Fruit fly (Drosophila melanogaster) whole organism, embryonic: ENCODE measurements around the gene Mccc1.
A peak's percentile ranks its signal among the peaks of the same experiment; 100 is the strongest.

ENCODE experiments used
- B-H1 ChIP-seq: fragments of 200-800 bp; sonication (Bioruptor generic); IDR thresholded peaks from 3 replicates; pipeline ENCODE4 v1.3.6; 2022; ENCODE audit warnings: missing biosample characterization, missing genetic modification characterization
- CG13894 ChIP-seq: fragments of 200-800 bp; sonication (Bioruptor generic); optimal IDR thresholded peaks from 3 replicates; lab custom pipeline; 2018; ENCODE audit warnings: missing biosample characterization, mild to moderate bottlenecking, missing genetic modification characterization, moderate library complexity
- CG14441 ChIP-seq: fragments of 200-800 bp; sonication (Bioruptor generic); IDR thresholded peaks from 2 replicates; pipeline ENCODE4 v1.3.6; 2022; ENCODE audit warnings: missing biosample characterization, missing genetic modification characterization
- CG17385 ChIP-seq: fragments of 200-800 bp; sonication (Bioruptor generic); optimal IDR thresholded peaks from 3 replicates; lab custom pipeline; 2018; ENCODE audit warnings: missing biosample characterization, mild to moderate bottlenecking, missing genetic modification characterization
- CG17912 ChIP-seq: fragments of 200-800 bp; sonication (Bioruptor generic); optimal IDR thresholded peaks from 2 replicates; lab custom pipeline; 2018; ENCODE audit warnings: missing biosample characterization, mild to moderate bottlenecking, missing genetic modification characterization
- CG18619 ChIP-seq: fragments of 200-800 bp; sonication (Bioruptor generic); optimal IDR thresholded peaks from 3 replicates; lab custom pipeline; 2017; ENCODE audit warnings: missing biosample characterization, mild to moderate bottlenecking, missing genetic modification characterization
- CG2712 ChIP-seq: fragments of 200-800 bp; optimal IDR thresholded peaks from 3 replicates; lab custom pipeline; 2019; ENCODE audit warnings: missing biosample characterization, mild to moderate bottlenecking, missing genetic modification characterization, moderate library complexity
- CG3726 ChIP-seq: fragments of 200-800 bp; sonication (Bioruptor generic); IDR thresholded peaks from 3 replicates; pipeline ENCODE4, ENCODE4 v1.3.6; 2022; ENCODE audit warnings: missing biosample characterization, missing genetic modification characterization
- CG4404 ChIP-seq: fragments of 200-800 bp; sonication (Bioruptor generic); IDR thresholded peaks from 2 replicates; pipeline ENCODE4 v1.3.6; 2022; ENCODE audit warnings: missing biosample characterization, missing genetic modification characterization
- CG6683 ChIP-seq: fragments of 200-800 bp; sonication (Bioruptor generic); optimal IDR thresholded peaks from 2 replicates; lab custom pipeline; 2017; ENCODE audit warnings: missing biosample characterization, mild to moderate bottlenecking, missing genetic modification characterization, missing genetic modification reagents
- CG7357 ChIP-seq: fragments of 200-800 bp; sonication (Bioruptor generic); IDR thresholded peaks from 3 replicates; pipeline ENCODE4 v1.3.6; 2022; ENCODE audit warnings: missing biosample characterization, missing genetic modification characterization
- CG7745 ChIP-seq: fragments of 200-800 bp; sonication (Bioruptor generic); optimal IDR thresholded peaks from 2 replicates; lab custom pipeline; 2018; ENCODE audit warnings: missing biosample characterization, mild to moderate bottlenecking, missing genetic modification characterization, moderate library complexity
- CG8290 ChIP-seq, 3 experiments: fragments of 200-800 bp; sonication (Bioruptor generic); optimal IDR thresholded peaks; 2 replicates each; lab custom pipeline; 2016 to 2019; ENCODE audit warnings: missing biosample characterization in 3 of 3, missing genetic modification characterization in 3 of 3, mild to moderate bottlenecking in 2 of 3, moderate library complexity in 1 of 3
- CG8765 ChIP-seq: fragments of 200-800 bp; sonication (Bioruptor generic); IDR thresholded peaks from 2 replicates; pipeline ENCODE4 v1.3.6; 2022; ENCODE audit warnings: missing biosample characterization, missing genetic modification characterization
- Chrac-16 ChIP-seq: fragments of 200-800 bp; sonication (Bioruptor generic); optimal IDR thresholded peaks from 3 replicates; lab custom pipeline; 2016; ENCODE audit warnings: missing biosample characterization, missing genetic modification characterization
- D ChIP-seq, 2 experiments: fragments of 200-800 bp in 1 of 2; fragments of >200 bp in 1 of 2; sonication (Bioruptor generic) in 1 of 2; optimal IDR thresholded peaks; 2 replicates in 1 of 2; 3 replicates in 1 of 2; lab custom pipeline; 2017; ENCODE audit warnings: mild to moderate bottlenecking in 1 of 2, missing biosample characterization in 1 of 2, missing genetic modification characterization in 1 of 2, missing genetic modification reagents in 1 of 2
- Eip74EF ChIP-seq, 2 experiments: fragments of 200-800 bp in 1 of 2; fragments of >200 bp in 1 of 2; sonication (Bioruptor generic) in 1 of 2; optimal IDR thresholded peaks; 2 replicates each; lab custom pipeline; 2017 to 2019; ENCODE audit warnings: missing biosample characterization in 2 of 2, missing genetic modification characterization in 2 of 2, mild to moderate bottlenecking in 1 of 2, moderate library complexity in 1 of 2
- Fer1 ChIP-seq: fragments of 200-800 bp; sonication (Bioruptor generic); optimal IDR thresholded peaks from 2 replicates; lab custom pipeline; 2017; ENCODE audit warnings: missing biosample characterization, mild to moderate bottlenecking, missing genetic modification characterization
- Gug ChIP-seq: fragments of 200-800 bp; sonication (Bioruptor generic); IDR thresholded peaks from 4 replicates; pipeline ENCODE4 v1.3.6; 2022; ENCODE audit warnings: missing biosample characterization, missing genetic modification characterization
- Hr39 ChIP-seq: fragments of >200 bp; optimal IDR thresholded peaks from 2 replicates; lab custom pipeline; 2017
- Hr51 ChIP-seq, 2 experiments: fragments of 200-800 bp; sonication (Bioruptor generic); optimal IDR thresholded peaks; 2 replicates in 1 of 2; 3 replicates in 1 of 2; lab custom pipeline; 2016 to 2018; ENCODE audit warnings: missing biosample characterization in 2 of 2, missing genetic modification characterization in 2 of 2, mild to moderate bottlenecking in 1 of 2, moderate library complexity in 1 of 2
- MBD-R2 ChIP-seq: fragments of 200-800 bp; sonication (Bioruptor generic); IDR thresholded peaks from 2 replicates; pipeline ENCODE4 v1.3.6; 2022; ENCODE audit warnings: missing biosample characterization, missing genetic modification characterization
- Myb ChIP-seq: fragments of 200-800 bp; sonication (Bioruptor generic); optimal IDR thresholded peaks from 2 replicates; lab custom pipeline; 2016; ENCODE audit warnings: missing biosample characterization, missing genetic modification characterization
- NK7.1 ChIP-seq: fragments of 200-800 bp; sonication (Bioruptor generic); optimal IDR thresholded peaks from 3 replicates; lab custom pipeline; 2016; ENCODE audit warnings: missing biosample characterization, missing genetic modification characterization
- Neu2 ChIP-seq: fragments of 200-800 bp; sonication (Bioruptor generic); optimal IDR thresholded peaks from 3 replicates; lab custom pipeline; 2016; ENCODE audit warnings: missing biosample characterization, missing genetic modification characterization, borderline replicate concordance
- PHDP ChIP-seq: fragments of 200-800 bp; sonication (Bioruptor generic); optimal IDR thresholded peaks from 3 replicates; lab custom pipeline; 2018; ENCODE audit warnings: missing biosample characterization, mild to moderate bottlenecking, missing genetic modification characterization, moderate library complexity
- Sry-β ChIP-seq: fragments of 200-800 bp; sonication (Bioruptor generic); optimal IDR thresholded peaks from 2 replicates; lab custom pipeline; 2018; ENCODE audit warnings: missing biosample characterization, mild to moderate bottlenecking, missing genetic modification characterization, moderate library complexity
- Vsx1 ChIP-seq: fragments of 200-800 bp; sonication (Bioruptor generic); optimal IDR thresholded peaks from 2 replicates; lab custom pipeline; 2017; ENCODE audit warnings: missing biosample characterization, mild to moderate bottlenecking, missing genetic modification characterization, missing genetic modification reagents
- al ChIP-seq: fragments of 200-800 bp; sonication (Bioruptor generic); IDR thresholded peaks from 2 replicates; pipeline ENCODE4 v1.3.6; 2022; ENCODE audit warnings: missing biosample characterization, missing genetic modification characterization
- amos ChIP-seq: fragments of 200-800 bp; sonication (Bioruptor generic); IDR thresholded peaks from 2 replicates; pipeline ENCODE4 v1.3.6; 2022; ENCODE audit warnings: missing biosample characterization, missing genetic modification characterization; ENCODE audit not compliant: partially characterized antibody
- aop ChIP-seq: fragments of 200-800 bp; sonication (Bioruptor generic); IDR thresholded peaks from 2 replicates; pipeline ENCODE4 v1.3.6; 2022; ENCODE audit warnings: missing biosample characterization, missing genetic modification characterization
- chif ChIP-seq, 2 experiments: fragments of 200-800 bp; sonication (Bioruptor generic); optimal IDR thresholded peaks; 3 replicates each; lab custom pipeline; 2016; ENCODE audit warnings: missing biosample characterization in 2 of 2, missing genetic modification characterization in 2 of 2
- crol ChIP-seq: fragments of 200-800 bp; sonication (Bioruptor generic); IDR thresholded peaks from 2 replicates; pipeline ENCODE4 v1.3.6; 2022; ENCODE audit warnings: missing biosample characterization, missing genetic modification characterization
- da ChIP-seq: fragments of 200-800 bp; sonication (Bioruptor generic); optimal IDR thresholded peaks from 2 replicates; lab custom pipeline; 2016; ENCODE audit warnings: missing biosample characterization, missing genetic modification characterization
- gcm2 ChIP-seq: fragments of 200-800 bp; sonication (Bioruptor generic); optimal IDR thresholded peaks from 2 replicates; lab custom pipeline; 2016; ENCODE audit warnings: missing biosample characterization, missing genetic modification characterization
- gfzf ChIP-seq: fragments of 200-800 bp; sonication (Bioruptor generic); optimal IDR thresholded peaks from 2 replicates; lab custom pipeline; 2016; ENCODE audit warnings: missing biosample characterization, mild to moderate bottlenecking, missing genetic modification characterization, moderate library complexity
- hbn ChIP-seq: fragments of 200-800 bp; sonication (Bioruptor generic); IDR thresholded peaks from 2 replicates; pipeline ENCODE4 v1.3.6; 2022; ENCODE audit warnings: missing biosample characterization, missing genetic modification characterization; ENCODE audit not compliant: partially characterized antibody
- insv ChIP-seq, 2 experiments: fragments of 200-800 bp; sonication (Bioruptor generic); optimal IDR thresholded peaks; 3 replicates each; lab custom pipeline; 2016 to 2018; ENCODE audit warnings: missing biosample characterization in 2 of 2, missing genetic modification characterization in 2 of 2
- mld ChIP-seq: fragments of 200-800 bp; sonication (Bioruptor generic); IDR thresholded peaks from 3 replicates; pipeline ENCODE4 v1.3.6; 2022; ENCODE audit warnings: missing biosample characterization, missing genetic modification characterization; ENCODE audit not compliant: partially characterized antibody
- nerfin-1 ChIP-seq: fragments of 200-800 bp; sonication (Bioruptor generic); optimal IDR thresholded peaks from 3 replicates; lab custom pipeline; 2019; ENCODE audit warnings: missing biosample characterization, mild to moderate bottlenecking, missing genetic modification characterization, moderate library complexity
- nerfin-2 ChIP-seq: fragments of 200-800 bp; sonication (Bioruptor generic); IDR thresholded peaks from 2 replicates; pipeline ENCODE4 v1.3.6; 2022; ENCODE audit warnings: missing biosample characterization, missing genetic modification characterization; ENCODE audit not compliant: partially characterized antibody
- pnt ChIP-seq: fragments of 200-800 bp; sonication (Bioruptor generic); optimal IDR thresholded peaks from 3 replicates; lab custom pipeline; 2016; ENCODE audit warnings: missing biosample characterization, missing genetic modification characterization
- salm ChIP-seq: fragments of 200-800 bp; sonication (Bioruptor generic); optimal IDR thresholded peaks from 2 replicates; lab custom pipeline; 2018; ENCODE audit warnings: missing biosample characterization, mild to moderate bottlenecking, missing genetic modification characterization
- ttk ChIP-seq: fragments of 200-800 bp; sonication (Bioruptor generic); IDR thresholded peaks from 2 replicates; pipeline ENCODE4 v2.1.2; 2022; ENCODE audit warnings: missing biosample characterization, missing genetic modification characterization
- tx ChIP-seq: fragments of 200-800 bp; sonication (Bioruptor generic); optimal IDR thresholded peaks from 2 replicates; lab custom pipeline; 2016; ENCODE audit warnings: missing biosample characterization, missing genetic modification characterization
- z ChIP-seq: fragments of 200-800 bp; sonication (Bioruptor generic); IDR thresholded peaks from 3 replicates; pipeline ENCODE4 v1.3.6; 2022; ENCODE audit warnings: missing biosample characterization, missing genetic modification characterization
- zfh1 ChIP-seq: fragments of 200-800 bp; sonication (Bioruptor generic); IDR thresholded peaks from 3 replicates; pipeline ENCODE4 v1.3.6; 2022; ENCODE audit warnings: missing biosample characterization, missing genetic modification characterization

Gene Mccc1

DNA sequence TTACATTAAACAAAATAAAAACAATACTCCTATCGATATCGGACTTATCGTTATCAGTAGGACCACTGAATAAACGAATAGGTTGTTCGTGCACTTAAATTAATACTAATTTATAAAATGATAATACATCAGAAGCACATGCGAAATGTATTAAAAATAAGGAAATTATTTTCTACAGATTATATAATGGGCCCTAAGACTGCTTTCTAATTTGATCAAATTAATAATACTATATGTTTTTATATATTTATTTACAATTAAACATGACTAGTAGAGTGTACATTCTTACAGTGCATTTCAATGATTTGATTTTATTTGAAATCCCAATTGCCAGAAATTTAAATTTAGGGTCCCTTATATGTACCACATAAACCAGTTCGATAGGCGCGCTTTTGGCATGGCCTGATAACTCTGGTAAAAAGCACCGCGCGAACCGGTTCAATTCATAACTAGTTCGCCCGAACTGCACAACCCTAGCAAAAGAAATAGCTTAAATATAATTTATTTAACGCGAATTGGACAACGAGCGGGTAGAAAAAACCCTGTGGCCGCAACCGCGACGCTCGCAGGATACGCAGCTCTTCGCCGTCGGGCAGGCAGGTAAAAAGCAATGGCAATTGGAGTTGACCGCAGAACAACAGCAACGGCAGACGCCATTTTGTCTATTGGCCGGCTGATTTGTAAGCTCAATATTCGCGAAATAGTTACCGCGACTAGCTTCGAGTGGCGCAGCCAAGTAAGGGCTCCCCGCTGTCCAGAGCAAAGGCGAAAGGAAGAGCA, 16.9 kb downstream of the Mccc1 start, which contains the start of the genes CG2126 and faf (continued):
- peak; percentile 44 for TF ChIP-seq CG8290 (GFP tag; optimal IDR thresholded peaks at IDR 0.05; lab: Kevin White, UChicago)
- TF ChIP-seq CG8290 (tag; optimal IDR thresholded peaks at IDR 0.05; lab: Kevin White, UChicago): no peak
- TF ChIP-seq Fer1: peak; percentile 75
- TF ChIP-seq nerfin-2 (GFP tag; lab: Robert Waterston, UW): no peak; the same call in 1 of the 2 replicates
- no peak for TF ChIP-seq mld (GFP tag; lab: Robert Waterston, UW)
- peak; percentile 46; the same call in 1 of the 2 replicates for TF ChIP-seq CG8765 (GFP tag; lab: Robert Waterston, UW)
- TF ChIP-seq MBD-R2 (GFP tag; lab: Robert Waterston, UW): peak; percentile 29
- peak in 1 of 2 experiments; percentile 62 for TF ChIP-seq Eip74EF (GFP tag; optimal IDR thresholded peaks at IDR 0.05; lab: Kevin White, UChicago)
- no peak for TF ChIP-seq CG7745 (tag; lab: Kevin White, UChicago)
- peak; percentile 47; the same call in 1 of the 3 replicates for TF ChIP-seq CG7357 (GFP tag; lab: Robert Waterston, UW)
- TF ChIP-seq Sry-β (GFP tag; lab: Kevin White, UChicago): no peak
- TF ChIP-seq aop (GFP tag; lab: Robert Waterston, UW): no peak
- peak; percentile 76 for TF ChIP-seq CG14441 (GFP tag; lab: Robert Waterston, UW)
- TF ChIP-seq al (GFP tag; lab: Robert Waterston, UW): peak; percentile 70
- no peak for TF ChIP-seq crol (GFP tag; lab: Robert Waterston, UW)
- TF ChIP-seq chif (GFP tag; optimal IDR thresholded peaks at IDR 0.05; lab: Kevin White, UChicago): peak in 1 of 2 experiments; percentile 39
- peak; percentile 74 for TF ChIP-seq Chrac-16
- TF ChIP-seq CG3726 (GFP tag; lab: Robert Waterston, UW): peak; percentile 62; the same call in 1 of the 3 replicates
- TF ChIP-seq CG13894 (tag; lab: Kevin White, UChicago): no peak
- peak; percentile 75 for TF ChIP-seq Gug (GFP tag; lab: Robert Waterston, UW)
- peak; percentile 42 for TF ChIP-seq NK7.1 (GFP tag; lab: Kevin White, UChicago)
- TF ChIP-seq CG17385 (GFP tag; lab: Kevin White, UChicago): peak; percentile 77
- peak; percentile 56 for TF ChIP-seq CG6683 (GFP tag; lab: Kevin White, UChicago)
- TF ChIP-seq Neu2 (GFP tag; lab: Kevin White, UChicago): no peak
- peak; percentile 32 for TF ChIP-seq pnt (GFP tag; lab: Kevin White, UChicago)
- TF ChIP-seq CG17912 (GFP tag; lab: Kevin White, UChicago): peak; percentile 42
- peak; percentile 56; the same call in 2 of the 3 replicates for TF ChIP-seq B-H1 (GFP tag; lab: Robert Waterston, UW)
- TF ChIP-seq insv (GFP tag; optimal IDR thresholded peaks at IDR 0.05; lab: Kevin White, UChicago): peak in 1 of 2 experiments; percentile 42
- peak; percentile 34 for TF ChIP-seq gfzf
- peak; percentile 87 for TF ChIP-seq CG2712 (tag; lab: Kevin White, UChicago)
- TF ChIP-seq Hr51 (GFP tag; optimal IDR thresholded peaks at IDR 0.05; lab: Kevin White, UChicago): peak; percentile 10 to 84
- peak; percentile 88 for TF ChIP-seq ttk
- TF ChIP-seq CG4404 (GFP tag; lab: Robert Waterston, UW): peak; percentile 42
- no peak; the same call in 1 of the 2 replicates for TF ChIP-seq hbn (GFP tag; lab: Robert Waterston, UW)
- peak; percentile 72; the same call in 2 of the 3 replicates for TF ChIP-seq zfh1
- peak; percentile 59 for TF ChIP-seq CG18619 (GFP tag; lab: Kevin White, UChicago)
- no peak for TF ChIP-seq D (optimal IDR thresholded peaks at IDR 0.05; lab: Kevin White, UChicago)
- TF ChIP-seq D (GFP tag; optimal IDR thresholded peaks at IDR 0.05; lab: Kevin White, UChicago): peak; percentile 48
- peak; percentile 16 for TF ChIP-seq tx
- peak; percentile 29 for TF ChIP-seq salm (tag; lab: Kevin White, UChicago)
- peak; percentile 82 for TF ChIP-seq PHDP (tag; lab: Kevin White, UChicago)
- TF ChIP-seq z: no peak
- peak; percentile 44; the same call in 1 of the 2 replicates for TF ChIP-seq amos (GFP tag; lab: Robert Waterston, UW)
- peak; percentile 7 for TF ChIP-seq Myb
- peak; percentile 45 for TF ChIP-seq nerfin-1
- no peak for TF ChIP-seq Vsx1 (GFP tag; lab: Kevin White, UChicago)
- TF ChIP-seq Hr39 (lab: Kevin White, UChicago): no peak
- TF ChIP-seq da: no peak
- no peak for TF ChIP-seq gcm2
